Fruit fly (Drosophila melanogaster) whole organism: ENCODE measurements around the gene Ten-a.

Experiments used
- CG8478 ChIP-seq: fragments of >200 bp; optimal IDR thresholded peaks from 2 replicates; lab custom pipeline; 2018; ENCODE audit warnings: inconsistent platforms
- Dll ChIP-seq: fragments of >200 bp; optimal IDR thresholded peaks from 2 replicates; lab custom pipeline; 2017
- EcR ChIP-seq, 2 experiments: fragments of >200 bp; optimal IDR thresholded peaks; 2 replicates each; lab custom pipeline; 2017; ENCODE audit warnings: missing biosample characterization in 2 of 2, missing genetic modification characterization in 2 of 2, missing genetic modification reagents in 2 of 2
- pan ChIP-seq: fragments of >200 bp; optimal IDR thresholded peaks from 2 replicates; lab custom pipeline; 2017
- psq ChIP-seq: fragments of >200 bp; optimal IDR thresholded peaks from 2 replicates; lab custom pipeline; 2017
- usp ChIP-seq: fragments of >200 bp; optimal IDR thresholded peaks from 2 replicates; lab custom pipeline; 2017; ENCODE audit warnings: missing biosample characterization, missing genetic modification characterization, mixed read lengths

Gene Ten-a

dm6 chrX:12353433-12353832 lies 309.9 kb downstream of the Ten-a start:
- no peak for TF ChIP-seq psq
- TF ChIP-seq Dll (lab: Kevin White, UChicago) = no peak
- TF ChIP-seq usp (GFP tag; lab: Kevin White, UChicago) = no peak
- no peak for TF ChIP-seq CG8478 (lab: Kevin White, UChicago)
- no peak for TF ChIP-seq EcR (GFP tag; optimal IDR thresholded peaks at IDR 0.05; lab: Kevin White, UChicago)
- no peak for TF ChIP-seq pan (lab: Kevin White, UChicago)

DNA sequence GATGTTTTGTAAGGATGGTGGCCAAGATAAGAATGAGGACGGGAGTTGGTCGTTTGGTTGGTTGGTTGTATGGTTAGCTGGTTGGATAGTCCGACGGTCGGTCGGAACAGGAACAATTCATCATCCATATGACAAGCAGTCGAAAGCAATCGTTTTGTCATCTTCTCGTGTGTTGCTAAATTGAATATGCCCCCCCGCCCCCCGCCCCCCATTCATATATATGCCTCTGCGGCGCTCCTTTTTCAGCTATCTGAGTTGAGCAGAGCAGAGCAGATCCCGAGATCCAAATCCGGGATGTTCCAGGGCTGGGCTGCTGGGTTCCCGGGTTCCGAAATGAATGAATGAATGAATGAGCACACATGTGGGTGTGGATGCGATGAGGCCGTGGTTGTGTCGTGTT lies 312.6 kb downstream of the Ten-a start:
- no peak for TF ChIP-seq EcR (GFP tag; optimal IDR thresholded peaks at IDR 0.05; lab: Kevin White, UChicago)
- TF ChIP-seq pan (lab: Kevin White, UChicago) = no peak
- TF ChIP-seq Dll (lab: Kevin White, UChicago) = no peak
- TF ChIP-seq usp (GFP tag; lab: Kevin White, UChicago) = no peak
- TF ChIP-seq CG8478 (lab: Kevin White, UChicago) = no peak
- TF ChIP-seq psq = no peak

DNA sequence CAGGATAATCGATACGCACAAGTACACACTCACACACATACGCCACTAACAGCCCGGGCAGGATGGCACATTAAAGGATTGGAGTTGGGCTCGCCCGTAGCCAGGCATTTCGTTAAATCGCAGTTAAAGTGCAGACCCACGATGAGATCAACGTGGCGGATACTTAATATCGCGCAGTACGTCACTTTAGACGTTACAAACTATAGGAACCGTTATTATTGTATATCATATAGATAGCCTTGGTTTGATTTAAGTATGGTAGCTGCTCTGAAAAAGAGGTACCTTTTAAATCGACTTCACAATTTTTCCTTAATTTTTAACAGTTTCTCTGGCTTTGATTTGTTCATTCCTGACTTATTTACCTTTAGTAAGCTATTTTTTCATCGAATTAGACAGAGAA lies 329.3 kb downstream of the Ten-a start, which contains the start of gene CG2577:
Gene CG2577, plus strand, starts transcription at position 301 of the 400 bp plus-strand sequence.
- TF ChIP-seq usp (GFP tag; lab: Kevin White, UChicago) = no peak
- TF ChIP-seq psq = no peak
- TF ChIP-seq Dll (lab: Kevin White, UChicago) = no peak
- no peak for TF ChIP-seq pan (lab: Kevin White, UChicago)
- TF ChIP-seq EcR (GFP tag; optimal IDR thresholded peaks at IDR 0.05; lab: Kevin White, UChicago) = no peak
- TF ChIP-seq CG8478 (lab: Kevin White, UChicago) = no peak

- TF ChIP-seq EcR (GFP tag; optimal IDR thresholded peaks at IDR 0.05; lab: Kevin White, UChicago) = no peak
- TF ChIP-seq psq = no peak
- no peak for TF ChIP-seq CG8478 (lab: Kevin White, UChicago)
- TF ChIP-seq pan (lab: Kevin White, UChicago) = no peak
- no peak for TF ChIP-seq Dll (lab: Kevin White, UChicago)
- no peak for TF ChIP-seq usp (GFP tag; lab: Kevin White, UChicago)
These were observed 334.2 kb downstream of the Ten-a start, which contains the start of gene Ir11a for dm6 chrX:12377655-12378054. Gene Ir11a (minus strand): TSS chrX:12377755.
